Fruit fly (Drosophila melanogaster): ENCODE measurements around the gene Tengl2.
A peak's percentile ranks its signal among the peaks of the same experiment; 100 is the strongest.

Gene Tengl2

dm6 chr2L:2200136-2201036 lies 38.8 kb downstream of the Tengl2 start:
- TF ChIP-seq cnc (optimal IDR thresholded peaks at IDR 0.05), result peak; percentile 51 to 63
- TF ChIP-seq toe (GFP tag; optimal IDR thresholded peaks at IDR 0.05), result no peak
- TF ChIP-seq CG11617 (GFP tag; optimal IDR thresholded peaks at IDR 0.05), result no peak
- TF ChIP-seq kay (GFP tag; ENCODE audit: borderline replicate concordance), result no peak
- peak; percentile 71 for TF ChIP-seq Hr96 (GFP tag; optimal IDR thresholded peaks at IDR 0.05)
- peak; percentile 6 for TF ChIP-seq CG33017 (tag; optimal IDR thresholded peaks at IDR 0.05)
- TF ChIP-seq Mnt (GFP tag; optimal IDR thresholded peaks at IDR 0.05), result peak; percentile 68
- TF ChIP-seq bab1 (GFP tag; optimal IDR thresholded peaks at IDR 0.05), result peak; percentile 18
- peak; percentile 97 for TF ChIP-seq pad (GFP tag; optimal IDR thresholded peaks at IDR 0.05)
- no peak for TF ChIP-seq CG1620 (GFP tag; optimal IDR thresholded peaks at IDR 0.05)
- TF ChIP-seq Clk (GFP tag; optimal IDR thresholded peaks at IDR 0.05), result peak; percentile 14
- TF ChIP-seq tj (GFP tag; optimal IDR thresholded peaks at IDR 0.05), result peak; percentile 97
- no peak for TF ChIP-seq CG7045 (GFP tag; optimal IDR thresholded peaks at IDR 0.05)
- no peak for TF ChIP-seq CG7101 (tag; optimal IDR thresholded peaks at IDR 0.05)
- TF ChIP-seq cic (GFP tag; optimal IDR thresholded peaks at IDR 0.05), result peak; percentile 86
- peak; percentile 23 for TF ChIP-seq CG14711 (tag; optimal IDR thresholded peaks at IDR 0.05)
- no peak for TF ChIP-seq Crg-1 (GFP tag; optimal IDR thresholded peaks at IDR 0.05)
- peak; percentile 99 for TF ChIP-seq ovo (GFP tag; optimal IDR thresholded peaks at IDR 0.05)
- TF ChIP-seq CG5204 (GFP tag; optimal IDR thresholded peaks at IDR 0.05), result no peak
- peak; percentile 59 for TF ChIP-seq CG12768 (GFP tag; optimal IDR thresholded peaks at IDR 0.05)

DNA sequence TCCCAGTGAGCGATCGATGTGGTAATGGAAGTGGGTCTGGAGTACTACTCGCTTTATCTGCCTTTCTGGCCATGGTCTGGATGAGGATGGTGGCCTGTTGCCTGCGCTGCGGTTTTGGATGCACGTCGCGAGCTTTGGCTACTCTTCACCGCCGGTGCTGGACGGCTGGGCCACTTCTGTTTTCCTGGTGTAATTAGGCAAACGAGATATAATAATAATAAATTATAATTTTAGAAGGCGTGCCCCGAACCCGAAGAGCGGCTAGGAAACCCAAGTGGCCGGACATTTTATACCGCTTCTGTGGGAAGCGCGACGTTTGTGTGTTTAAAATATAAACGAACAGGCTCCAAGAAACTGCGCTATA lies 39.8 kb downstream of the Tengl2 start:
- TF ChIP-seq Mnt (GFP tag; optimal IDR thresholded peaks at IDR 0.05) (no peak), ovo (GFP tag; optimal IDR thresholded peaks at IDR 0.05) (no peak), Hr96 (GFP tag; optimal IDR thresholded peaks at IDR 0.05) (no peak), CG12768 (GFP tag; optimal IDR thresholded peaks at IDR 0.05) (no peak), CG1620 (GFP tag; optimal IDR thresholded peaks at IDR 0.05) (no peak), cic (GFP tag; optimal IDR thresholded peaks at IDR 0.05) (no peak), cnc (optimal IDR thresholded peaks at IDR 0.05) (no peak), toe (GFP tag; optimal IDR thresholded peaks at IDR 0.05) (no peak), CG11617 (GFP tag; optimal IDR thresholded peaks at IDR 0.05) (no peak), CG7101 (tag; optimal IDR thresholded peaks at IDR 0.05) (no peak), CG14711 (tag; optimal IDR thresholded peaks at IDR 0.05) (no peak), Clk (GFP tag; optimal IDR thresholded peaks at IDR 0.05) (no peak), CG7045 (GFP tag; optimal IDR thresholded peaks at IDR 0.05) (no peak), CG5204 (GFP tag; optimal IDR thresholded peaks at IDR 0.05) (no peak), CG33017 (tag; optimal IDR thresholded peaks at IDR 0.05) (no peak), kay (GFP tag; ENCODE audit: borderline replicate concordance) (no peak), bab1 (GFP tag; optimal IDR thresholded peaks at IDR 0.05) (no peak), pad (GFP tag; optimal IDR thresholded peaks at IDR 0.05) (no peak), tj (GFP tag; optimal IDR thresholded peaks at IDR 0.05) (no peak)

DNA sequence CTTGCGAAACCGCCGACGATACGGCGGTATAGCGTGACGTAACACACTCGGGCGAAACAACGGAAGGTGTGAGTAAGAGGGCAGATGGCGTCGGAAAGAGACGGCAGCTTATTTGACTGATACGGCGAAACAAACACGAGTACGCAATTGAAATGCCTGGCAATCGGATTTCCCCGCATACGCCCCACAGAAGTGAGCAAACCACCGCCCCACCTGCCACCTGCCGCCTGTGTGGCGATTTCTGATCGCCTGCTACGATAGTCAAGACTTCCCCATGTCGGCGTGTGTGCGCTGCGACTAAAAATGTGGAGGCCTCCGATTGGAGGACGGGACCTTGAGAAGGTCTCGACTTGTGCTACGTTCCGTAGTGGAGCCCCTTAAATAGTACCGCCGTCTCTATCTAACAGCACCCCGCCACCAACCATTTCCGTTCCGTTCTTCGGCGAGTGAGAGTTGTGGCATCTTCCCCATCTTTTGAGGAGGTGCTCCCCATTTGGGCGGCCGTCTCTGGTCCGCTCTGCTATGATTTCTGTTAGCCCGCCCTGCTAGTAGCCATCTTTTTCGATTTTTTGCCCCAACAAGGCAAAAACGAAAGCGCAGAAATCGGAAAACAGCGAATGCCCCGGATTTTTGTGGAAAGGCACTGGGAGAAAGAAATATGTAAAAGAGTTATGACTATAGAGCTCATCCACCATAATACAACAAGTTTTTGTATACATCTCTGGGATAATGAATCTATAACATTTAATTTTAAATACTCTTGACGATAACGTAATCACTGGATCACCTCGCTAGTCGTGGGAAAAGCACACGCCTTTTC lies 40.4 kb downstream of the Tengl2 start:
- TF ChIP-seq CG7101 (tag; optimal IDR thresholded peaks at IDR 0.05), result peak; percentile 47
- TF ChIP-seq CG12768 (GFP tag; optimal IDR thresholded peaks at IDR 0.05), result peak; percentile 16
- no peak for TF ChIP-seq Clk (GFP tag; optimal IDR thresholded peaks at IDR 0.05)
- TF ChIP-seq CG14711 (tag; optimal IDR thresholded peaks at IDR 0.05), result peak; percentile 66
- peak; percentile 13 for TF ChIP-seq CG7045 (GFP tag; optimal IDR thresholded peaks at IDR 0.05)
- peak; percentile 99 for TF ChIP-seq pad (GFP tag; optimal IDR thresholded peaks at IDR 0.05)
- TF ChIP-seq Mnt (GFP tag; optimal IDR thresholded peaks at IDR 0.05), result peak; percentile 92
- TF ChIP-seq CG33017 (tag; optimal IDR thresholded peaks at IDR 0.05), result peak; percentile 52
- TF ChIP-seq tj (GFP tag; optimal IDR thresholded peaks at IDR 0.05), result peak; percentile 67
- TF ChIP-seq toe (GFP tag; optimal IDR thresholded peaks at IDR 0.05), result peak; percentile 49
- peak; percentile 84 for TF ChIP-seq kay (GFP tag; ENCODE audit: borderline replicate concordance)
- no peak for TF ChIP-seq cnc (optimal IDR thresholded peaks at IDR 0.05)
- no peak for TF ChIP-seq bab1 (GFP tag; optimal IDR thresholded peaks at IDR 0.05)
- TF ChIP-seq CG1620 (GFP tag; optimal IDR thresholded peaks at IDR 0.05), result peak; percentile 36
- peak; percentile 47 for TF ChIP-seq Hr96 (GFP tag; optimal IDR thresholded peaks at IDR 0.05)
- TF ChIP-seq Crg-1 (GFP tag; optimal IDR thresholded peaks at IDR 0.05), result peak; percentile 6
- TF ChIP-seq CG5204 (GFP tag; optimal IDR thresholded peaks at IDR 0.05), result peak; percentile 20
- peak; percentile 93 for TF ChIP-seq cic (GFP tag; optimal IDR thresholded peaks at IDR 0.05)
- TF ChIP-seq CG11617 (GFP tag; optimal IDR thresholded peaks at IDR 0.05), result peak; percentile 26
- TF ChIP-seq ovo (GFP tag; optimal IDR thresholded peaks at IDR 0.05), result peak; percentile 55

- no peak for TF ChIP-seq pad (GFP tag; optimal IDR thresholded peaks at IDR 0.05)
- no peak for TF ChIP-seq cic (GFP tag; optimal IDR thresholded peaks at IDR 0.05)
- TF ChIP-seq CG5204 (GFP tag; optimal IDR thresholded peaks at IDR 0.05), result no peak
- no peak for TF ChIP-seq CG1620 (GFP tag; optimal IDR thresholded peaks at IDR 0.05)
- no peak for TF ChIP-seq Crg-1 (GFP tag; optimal IDR thresholded peaks at IDR 0.05)
- no peak for TF ChIP-seq CG7101 (tag; optimal IDR thresholded peaks at IDR 0.05)
- TF ChIP-seq cnc (optimal IDR thresholded peaks at IDR 0.05), result no peak
- no peak for TF ChIP-seq CG14711 (tag; optimal IDR thresholded peaks at IDR 0.05)
- TF ChIP-seq CG11617 (GFP tag; optimal IDR thresholded peaks at IDR 0.05), result no peak
- TF ChIP-seq Mnt (GFP tag; optimal IDR thresholded peaks at IDR 0.05), result no peak
- TF ChIP-seq CG33017 (tag; optimal IDR thresholded peaks at IDR 0.05), result no peak
- TF ChIP-seq bab1 (GFP tag; optimal IDR thresholded peaks at IDR 0.05), result no peak
- TF ChIP-seq kay (GFP tag; ENCODE audit: borderline replicate concordance), result no peak
- no peak for TF ChIP-seq CG12768 (GFP tag; optimal IDR thresholded peaks at IDR 0.05)
Observed at dm6 chr2L:2198119-2198494, 41.1 kb downstream of the Tengl2 start.
